Worm (Caenorhabditis elegans): ENCODE data around the gene sri-38.
A peak's percentile ranks its signal among the peaks of the same experiment; 100 is the strongest.
"Not testable (repeated sequence)": the region's sequence is repeated elsewhere in the genome, so short reads cannot be mapped to it uniquely, and the experiment has no call there.

sri-38 gene

ce11 chrII:2612278-2612677, 1.6 kb downstream of the sri-38 start, which contains the start of gene D2062.13:
TSS of gene D2062.13 (plus strand) at chrII:2612578.
- not testable (repeated sequence) for TF ChIP-seq Y56A3A.18 (GFP tag; IDR thresholded peaks at IDR 0.05); hmg-20 (GFP tag; IDR thresholded peaks at IDR 0.05); B0019.2 (GFP tag; conservative IDR thresholded peaks at IDR 0.05)

ce11 chrII:2616634-2617033, 6.0 kb downstream of the sri-38 start, which contains the start of gene msrp-5:
TSS of gene msrp-5 (plus strand) at chrII:2616934.
- TF ChIP-seq unc-130 (GFP tag; optimal IDR thresholded peaks at IDR 0.05); F55B11.4 (tag; optimal IDR thresholded peaks at IDR 0.05; ENCODE audit: borderline replicate concordance, insufficient read depth); xnd-1 (tag; optimal IDR thresholded peaks at IDR 0.05): not testable (repeated sequence)

ce11 chrII:2619148-2619547, 8.5 kb downstream of the sri-38 start, which contains the start of gene msrp-6:
TSS of gene msrp-6 (plus strand) at chrII:2619448.
- not testable (repeated sequence) for TF ChIP-seq nfyb-1 (GFP tag; IDR thresholded peaks at IDR 0.05); lir-1 (GFP tag; conservative IDR thresholded peaks at IDR 0.05); sptf-2 (GFP tag; optimal IDR thresholded peaks at IDR 0.05)

ce11 chrII:2622480-2622879, 11.8 kb downstream of the sri-38 start, which contains the start of gene D2062.5:
TSS of gene D2062.5 (plus strand) at chrII:2622780.
- TF ChIP-seq mel-28 (tag; optimal IDR thresholded peaks at IDR 0.05; ENCODE audit: borderline replicate concordance), result no peak

- not testable (repeated sequence) for TF ChIP-seq lin-54 (GFP tag; optimal IDR thresholded peaks at IDR 0.05); nhr-179 (tag; optimal IDR thresholded peaks at IDR 0.05); ccch-3 (GFP tag; optimal IDR thresholded peaks at IDR 0.05)
Measured at ce11 chrII:2622936-2623452, 12.3 kb downstream of the sri-38 start, which contains the start of gene D2062.4. TSS of gene D2062.4 (plus strand) at chrII:2623402.

- TF ChIP-seq snpc-1.1 (tag; optimal IDR thresholded peaks at IDR 0.05; ENCODE audit: insufficient read depth) (no peak), C06A6.2 (GFP tag; conservative IDR thresholded peaks at IDR 0.05) (no peak), unc-130 (GFP tag; optimal IDR thresholded peaks at IDR 0.05) (no peak), attf-3 (GFP tag; conservative IDR thresholded peaks at IDR 0.05) (no peak), lir-1 (GFP tag; conservative IDR thresholded peaks at IDR 0.05) (no peak), nfya-2 (GFP tag; IDR thresholded peaks at IDR 0.05) (no peak), ceh-27 (GFP tag; optimal IDR thresholded peaks at IDR 0.05) (no peak), egl-44 (GFP tag; IDR thresholded peaks at IDR 0.05) (no peak), athp-1 (tag; optimal IDR thresholded peaks at IDR 0.05) (no peak), nhr-27 (tag; optimal IDR thresholded peaks at IDR 0.05) (no peak), lag-1 (GFP tag; IDR thresholded peaks at IDR 0.05) (no peak), madf-10 (tag; optimal IDR thresholded peaks at IDR 0.05) (no peak), F10E7.11 (tag; optimal IDR thresholded peaks at IDR 0.05) (no peak)
Measured at ce11 chrII:2624792-2625191, 14.1 kb downstream of the sri-38 start, which contains the start of gene lgc-28. TSS of gene lgc-28 (plus strand) at chrII:2625092.

- TF ChIP-seq dox-1 (GFP tag; IDR thresholded peaks at IDR 0.05) (0 out of 2 replicates have a peak, but pooled peaks have one; percentile 26), egrh-3 (GFP tag; IDR thresholded peaks at IDR 0.05) (peak; percentile 87; the same call in 1 of the 2 replicates), zfh-2 (GFP tag; conservative IDR thresholded peaks at IDR 0.05) (peak; percentile 91), ekl-4 (GFP tag; IDR thresholded peaks at IDR 0.05) (no peak), ceh-91 (GFP tag; IDR thresholded peaks at IDR 0.05) (no peak), chd-7 (tag; optimal IDR thresholded peaks at IDR 0.05) (peak; percentile 4)
Measured at ce11 chrII:2627154-2627799, 16.6 kb downstream of the sri-38 start, which contains the start of gene sri-71. TSS of gene sri-71 (plus strand) at chrII:2627749.

Measured in whole organism, young adult.